Worm (Caenorhabditis elegans): ENCODE data around the gene F42A6.2.

DNA sequence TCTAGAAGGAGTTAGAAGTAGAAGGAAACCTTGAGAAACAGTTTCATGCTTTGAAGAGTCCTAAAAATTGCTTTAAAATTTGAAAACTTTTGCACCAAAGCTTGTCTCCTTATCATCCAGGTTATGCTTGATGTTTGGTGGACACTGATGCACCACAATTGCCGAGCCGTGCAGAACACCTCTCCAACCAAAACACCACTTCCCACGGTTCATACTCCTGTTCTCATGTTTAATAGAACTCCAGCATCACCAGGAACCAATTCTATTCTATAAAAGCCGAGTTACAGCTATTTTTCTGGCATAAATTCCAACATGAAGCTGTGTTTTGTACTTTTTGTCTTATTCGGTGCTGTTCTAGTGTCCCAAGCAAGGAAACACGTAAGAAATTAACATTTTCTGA is at the start of gene F42A6.2:
- no peak for TF ChIP-seq ces-1 (GFP tag; optimal IDR thresholded peaks at IDR 0.05)
- TF ChIP-seq lsy-2 (tag; optimal IDR thresholded peaks at IDR 0.05), result no peak
- no peak for TF ChIP-seq flh-1 (GFP tag; optimal IDR thresholded peaks at IDR 0.05)
- no peak for TF ChIP-seq ztf-11 (tag; optimal IDR thresholded peaks at IDR 0.05)
- TF ChIP-seq hlh-1 (tag; optimal IDR thresholded peaks at IDR 0.05), result no peak
- TF ChIP-seq pha-4 (tag; optimal IDR thresholded peaks at IDR 0.05), result no peak
- TF ChIP-seq nhr-237 (tag; optimal IDR thresholded peaks at IDR 0.05), result no peak
- TF ChIP-seq elt-1 (tag; optimal IDR thresholded peaks at IDR 0.05; ENCODE audit: borderline replicate concordance, insufficient read depth), result no peak
- TF ChIP-seq nhr-28 (tag; optimal IDR thresholded peaks at IDR 0.05), result no peak
- TF ChIP-seq elt-3 (tag; optimal IDR thresholded peaks at IDR 0.05), result no peak
- no peak for TF ChIP-seq drap-1 (GFP tag; optimal IDR thresholded peaks at IDR 0.05)
- TF ChIP-seq unc-120 (tag; optimal IDR thresholded peaks at IDR 0.05; ENCODE audit: poor library complexity, severe bottlenecking), result no peak

Data from whole organism, mixed stage, embryonic.